Fruit fly (Drosophila melanogaster) whole organism, adult: ENCODE results near the gene CG8677.

ENCODE experiments used
- CG12768 ChIP-seq: fragments of 200-800 bp; sonication (Bioruptor generic); optimal IDR thresholded peaks from 2 replicates; lab custom pipeline; 2017; ENCODE audit warnings: missing biosample characterization, missing genetic modification characterization, mild to moderate bottlenecking, moderate library complexity, missing genetic modification reagents
- CG33017 ChIP-seq: fragments of 200-800 bp; sonication (Bioruptor generic); optimal IDR thresholded peaks from 2 replicates; lab custom pipeline; 2018; ENCODE audit warnings: missing biosample characterization, mild to moderate bottlenecking, missing genetic modification characterization, moderate library complexity
- CG7101 ChIP-seq: fragments of 200-800 bp; sonication (Bioruptor generic); optimal IDR thresholded peaks from 2 replicates; lab custom pipeline; 2018; ENCODE audit warnings: missing biosample characterization, mild to moderate bottlenecking, missing genetic modification characterization, moderate library complexity

- TF ChIP-seq CG7101 (tag; lab: Kevin White, UChicago) (no peak), CG33017 (tag; lab: Kevin White, UChicago) (no peak), CG12768 (GFP tag; lab: Kevin White, UChicago) (no peak)
Observed at dm6 chr2L:21235463-21235862, 14.4 kb downstream of the CG8677 start.
